Worm (Caenorhabditis elegans): ENCODE results near the gene F20B6.5.

DNA sequence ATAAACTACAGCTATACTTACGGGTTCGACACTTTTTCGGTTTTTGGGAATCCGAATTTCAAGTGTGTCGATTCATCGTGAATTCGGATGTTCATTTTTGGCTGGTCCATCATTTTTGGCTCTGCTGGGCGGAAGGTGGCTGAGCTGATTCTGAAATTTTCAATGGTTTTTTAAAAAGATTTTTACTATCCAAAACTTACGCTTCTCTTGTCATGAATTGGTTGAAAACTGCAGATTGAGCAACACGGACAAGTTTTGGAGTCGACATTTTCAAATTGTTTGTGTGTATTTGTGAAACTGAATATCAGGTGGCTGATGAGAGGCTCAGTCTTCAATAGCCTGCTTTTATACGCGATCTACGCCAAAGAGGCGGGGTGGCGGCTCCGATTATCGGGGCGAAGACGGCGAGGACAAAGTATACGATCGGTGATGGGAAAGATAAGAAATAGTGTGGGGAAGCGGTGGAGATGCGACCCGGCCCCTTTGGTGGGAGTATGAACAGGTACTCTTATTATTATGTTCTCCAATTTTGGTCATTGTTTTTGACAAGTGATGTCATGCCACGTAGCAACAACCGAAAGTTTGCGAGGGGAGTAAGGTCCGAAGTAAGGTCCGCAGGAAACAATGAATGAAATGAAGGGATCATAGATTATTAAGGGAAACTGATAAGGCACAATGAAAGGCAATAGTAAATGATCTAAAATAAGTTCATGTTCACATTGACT, 47.3 kb upstream of the F20B6.5 start, which contains the start of gene F48D6.4:
- TF ChIP-seq W03F9.2 (tag; optimal IDR thresholded peaks at IDR 0.05), result no peak
- no peak for TF ChIP-seq him-1 (tag; optimal IDR thresholded peaks at IDR 0.05)
